Fruit fly (Drosophila melanogaster): ENCODE results near the gene ppan.
A peak's percentile ranks its signal among the peaks of the same experiment; 100 is the strongest.

ppan gene

dm6 chr3R:21133951-21134350 is 17.9 kb downstream of the ppan start, which contains the start of gene Usp8 (continued):
- TF ChIP-seq CG2129 (GFP tag; IDR thresholded peaks at IDR 0.05; ENCODE audit: partially characterized antibody) (no peak), CG3281 (GFP tag; optimal IDR thresholded peaks at IDR 0.05) (no peak), CG7556 (GFP tag; optimal IDR thresholded peaks at IDR 0.05) (peak; percentile 43), zfh1 (GFP tag; IDR thresholded peaks at IDR 0.05) (no peak), HLH54F (GFP tag; optimal IDR thresholded peaks at IDR 0.05) (no peak), nmo (GFP tag; optimal IDR thresholded peaks at IDR 0.05) (peak; percentile 65), BEAF-32 (GFP tag; optimal IDR thresholded peaks at IDR 0.05) (peak; percentile 13), sim (GFP tag; IDR thresholded peaks at IDR 0.05) (no peak), kay (GFP tag; optimal IDR thresholded peaks at IDR 0.05) (no peak), Sry-δ (GFP tag; optimal IDR thresholded peaks at IDR 0.05) (no peak), hbn (GFP tag; IDR thresholded peaks at IDR 0.05; ENCODE audit: partially characterized antibody) (no peak), twi (tag; optimal IDR thresholded peaks at IDR 0.05) (peak; percentile 2), Ada2b (GFP tag; IDR thresholded peaks at IDR 0.05) (no peak), NC2α (GFP tag; optimal IDR thresholded peaks at IDR 0.05) (no peak), dimm (GFP tag; IDR thresholded peaks at IDR 0.05) (no peak), zen2 (GFP tag; IDR thresholded peaks at IDR 0.05; ENCODE audit: partially characterized antibody) (no peak), sob (GFP tag; IDR thresholded peaks at IDR 0.05) (no peak), pzg (GFP tag; optimal IDR thresholded peaks at IDR 0.05) (peak; percentile 24), peb (GFP tag; IDR thresholded peaks at IDR 0.05) (no peak), CG12219 (GFP tag; optimal IDR thresholded peaks at IDR 0.05) (no peak), Scr (GFP tag; IDR thresholded peaks at IDR 0.05; ENCODE audit: partially characterized antibody) (no peak), E2f2 (GFP tag; IDR thresholded peaks at IDR 0.05) (peak; percentile 14; the same call in 1 of the 2 replicates), Camta (GFP tag; optimal IDR thresholded peaks at IDR 0.05) (no peak), pum (GFP tag; optimal IDR thresholded peaks at IDR 0.05) (no peak), CG7745 (tag; optimal IDR thresholded peaks at IDR 0.05) (no peak), Nf-YC (tag; optimal IDR thresholded peaks at IDR 0.05) (peak; percentile 54), CG8388 (GFP tag; optimal IDR thresholded peaks at IDR 0.05) (no peak), Nf-YA (GFP tag; IDR thresholded peaks at IDR 0.05) (no peak), CG13424 (tag; optimal IDR thresholded peaks at IDR 0.05) (peak; percentile 62), vvl (GFP tag; IDR thresholded peaks at IDR 0.05) (no peak), inv (GFP tag; IDR thresholded peaks at IDR 0.05; ENCODE audit: partially characterized antibody) (no peak), Lpt (GFP tag; optimal IDR thresholded peaks at IDR 0.05) (no peak), CG8359 (GFP tag; optimal IDR thresholded peaks at IDR 0.05; ENCODE audit: borderline replicate concordance) (no peak), Deaf1 (tag; optimal IDR thresholded peaks at IDR 0.05) (no peak), CG15479 (GFP tag; optimal IDR thresholded peaks at IDR 0.05) (peak; percentile 71), hth (optimal IDR thresholded peaks at IDR 0.05) (no peak), sqz (GFP tag; optimal IDR thresholded peaks at IDR 0.05) (no peak), ssp (GFP tag; IDR thresholded peaks at IDR 0.05) (no peak), CG6689 (GFP tag; IDR thresholded peaks at IDR 0.05) (0 out of 2 replicates have a peak, but pooled peaks have one; percentile 7), prd (optimal IDR thresholded peaks at IDR 0.05) (no peak), prd (GFP tag; IDR thresholded peaks at IDR 0.05) (no peak), CG9876 (GFP tag; optimal IDR thresholded peaks at IDR 0.05) (no peak), CG17612 (GFP tag; IDR thresholded peaks at IDR 0.05) (no peak), Xbp1 (GFP tag; optimal IDR thresholded peaks at IDR 0.05) (peak; percentile 34), GATAe (GFP tag; conservative IDR thresholded peaks at IDR 0.05) (no peak), Dref (GFP tag; IDR thresholded peaks at IDR 0.05) (peak; percentile 65), CG10321 (GFP tag; IDR thresholded peaks at IDR 0.05) (no peak), al (GFP tag; IDR thresholded peaks at IDR 0.05) (no peak), Aef1 (GFP tag; IDR thresholded peaks at IDR 0.05) (no peak), jing (GFP tag; optimal IDR thresholded peaks at IDR 0.05) (no peak), CG13775 (GFP tag; optimal IDR thresholded peaks at IDR 0.05) (peak; percentile 62), schlank (tag; optimal IDR thresholded peaks at IDR 0.05) (no peak)
